Fruit fly (Drosophila melanogaster) S2 (cell line): ENCODE measurements around the gene CG12499.

Experiments used
- CG8478 ChIP-seq: fragments of >200 bp; optimal IDR thresholded peaks from 2 replicates; lab custom pipeline; 2018
- CTCF ChIP-seq, 2 experiments: fragments of >200 bp; optimal IDR thresholded peaks; 2 replicates each; lab custom pipeline; 2018

The CG12499 gene

DNA sequence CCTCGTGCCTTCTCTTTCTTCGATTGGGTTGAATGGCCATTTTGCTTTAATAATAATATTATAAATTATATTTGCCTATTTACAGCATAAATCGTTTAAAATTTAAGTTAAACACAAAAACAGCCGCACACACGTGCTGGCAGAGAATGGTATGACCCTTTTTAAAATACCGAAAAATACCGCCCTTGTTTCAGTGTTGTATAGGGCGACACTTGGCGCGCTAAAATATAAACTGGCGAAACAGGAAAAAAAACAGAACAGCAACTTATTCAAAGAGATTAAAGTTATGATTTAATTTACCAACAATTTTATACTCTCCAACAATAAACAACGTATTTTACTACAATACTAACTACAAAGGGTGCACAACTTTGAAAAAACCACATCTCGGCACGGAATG is at the start of gene CG12499:
CG12499 (minus strand) TSS at position 95 of the 400 bp plus-strand sequence.
- TF ChIP-seq CG8478 (lab: Kevin White, UChicago) (no peak), CTCF (optimal IDR thresholded peaks at IDR 0.05; lab: Kevin White, UChicago) (no peak)

DNA sequence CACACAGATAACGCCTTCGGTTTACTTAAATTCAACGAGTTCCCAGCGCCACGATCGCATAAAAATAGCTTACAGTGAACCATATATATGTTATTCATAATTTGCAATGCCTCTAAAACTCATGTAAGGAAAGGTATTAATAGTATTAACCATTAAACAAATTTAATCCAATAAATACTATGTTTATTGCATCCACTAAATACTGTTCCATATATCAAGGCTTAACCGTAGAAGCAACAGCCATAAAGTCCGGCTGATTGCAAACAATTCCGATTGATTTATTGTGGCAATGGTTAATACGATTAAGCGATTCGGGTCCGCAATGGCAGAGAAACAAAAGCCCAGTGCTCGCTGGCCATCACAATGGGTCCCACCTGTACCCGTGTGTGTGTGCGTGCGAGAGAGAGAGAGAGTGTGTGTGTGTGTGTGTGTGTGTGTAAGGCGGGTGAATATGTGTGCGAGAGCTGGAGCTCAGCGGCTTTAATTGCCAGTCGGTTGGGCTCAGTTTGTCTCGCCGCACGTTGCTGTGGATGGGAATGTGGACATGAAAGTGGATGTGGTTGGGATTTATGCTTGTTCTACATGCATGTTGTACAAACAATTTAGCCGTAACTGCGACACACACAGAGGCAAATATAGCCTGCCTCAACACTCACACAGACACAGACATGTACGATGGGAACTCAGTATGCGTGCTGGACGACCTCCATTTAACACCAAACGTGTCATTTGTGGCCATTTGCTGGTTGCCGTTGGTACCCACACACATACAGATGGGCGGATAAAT is 48.3 kb upstream of the CG12499 start:
- TF ChIP-seq CTCF (optimal IDR thresholded peaks at IDR 0.05; lab: Kevin White, UChicago) (no peak), CG8478 (lab: Kevin White, UChicago) (no peak)

DNA sequence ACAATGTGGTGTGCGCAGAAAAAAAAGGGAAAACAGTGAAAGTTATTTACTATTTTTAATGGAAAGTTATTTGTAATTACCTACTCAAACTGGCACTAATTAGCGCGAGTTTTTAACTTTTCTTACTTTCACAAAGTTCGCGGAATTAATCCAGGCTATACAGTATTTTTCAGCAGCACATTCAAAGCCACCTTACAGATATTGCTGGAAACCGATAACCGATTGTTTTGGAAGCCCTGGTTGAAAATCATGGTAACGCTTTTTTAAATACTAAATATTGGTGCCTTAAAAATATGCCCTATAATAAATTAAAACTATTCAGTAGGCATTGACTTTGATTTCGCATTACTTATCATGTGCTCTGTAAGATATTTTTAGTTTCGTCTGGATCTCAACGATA is 46.4 kb upstream of the CG12499 start, which contains the start of gene tHMG2:
tHMG2 (plus strand) TSS at position 187 of the 400 bp plus-strand sequence.
- no peak for TF ChIP-seq CG8478 (lab: Kevin White, UChicago)
- no peak for TF ChIP-seq CTCF (optimal IDR thresholded peaks at IDR 0.05; lab: Kevin White, UChicago)

DNA sequence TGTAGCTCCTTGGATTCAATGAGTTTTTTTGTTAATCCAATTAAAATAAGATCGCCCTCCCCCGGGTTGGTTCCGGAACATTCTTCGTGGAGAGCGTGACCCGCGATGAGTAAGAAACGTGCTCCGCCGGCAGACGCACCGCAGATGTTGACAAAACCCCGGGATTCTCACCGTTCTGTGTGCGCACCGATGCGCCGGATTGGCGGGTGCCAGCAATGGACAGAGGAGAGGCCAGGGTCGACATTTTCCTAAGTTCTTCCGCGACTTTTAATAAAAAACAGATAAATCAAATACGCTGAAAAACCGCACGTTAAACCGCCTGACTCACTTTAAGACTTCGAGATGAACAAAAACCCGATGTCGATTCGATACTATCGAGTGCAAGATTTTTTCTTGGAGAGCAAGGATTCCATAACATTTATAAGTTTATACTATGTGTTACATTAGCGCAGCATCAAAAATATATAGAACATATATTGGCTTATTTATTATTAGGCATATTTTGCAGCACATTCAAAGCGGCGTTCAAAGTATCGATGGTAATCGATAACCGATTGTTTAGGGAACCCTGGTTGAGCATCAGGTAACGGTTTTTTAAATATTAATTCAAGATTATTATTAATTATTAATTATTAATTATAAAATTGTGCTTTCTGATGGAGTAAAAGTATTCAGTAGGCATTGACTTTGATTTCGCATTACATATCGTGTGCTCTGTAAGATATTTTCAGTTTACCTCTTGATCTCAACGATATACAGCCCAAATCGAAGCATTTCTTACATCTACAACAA is 44.9 kb upstream of the CG12499 start, which contains the start of the genes CCT1 and tHMG1:
CCT1 (minus strand) TSS at position 352 of the 792 bp plus-strand sequence.
tHMG1 (plus strand) TSS at position 742 of the 792 bp plus-strand sequence.
- no peak for TF ChIP-seq CG8478 (lab: Kevin White, UChicago)
- no peak for TF ChIP-seq CTCF (optimal IDR thresholded peaks at IDR 0.05; lab: Kevin White, UChicago)

DNA sequence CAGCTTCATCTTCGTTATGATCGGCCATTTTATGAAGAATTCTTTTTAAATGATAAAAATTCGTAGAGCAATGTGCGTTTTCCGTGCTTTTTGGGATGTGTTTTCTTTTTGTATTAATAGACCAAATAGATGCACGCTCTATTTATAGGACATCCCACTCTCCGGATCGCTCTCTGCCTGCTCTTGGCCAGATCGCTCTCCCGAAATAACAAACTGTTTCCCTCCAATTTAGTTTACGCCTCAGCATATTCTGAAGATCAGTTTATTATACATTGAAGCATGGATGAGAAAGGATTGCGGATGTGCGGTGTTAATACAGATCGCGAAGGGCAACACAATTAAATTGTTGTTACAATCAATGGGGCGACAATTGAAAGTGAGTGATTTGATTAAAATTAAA is 42.5 kb upstream of the CG12499 start, which contains the start of gene CG5376:
CG5376 (minus strand) TSS at position 101 of the 400 bp plus-strand sequence.
- no peak for TF ChIP-seq CTCF (optimal IDR thresholded peaks at IDR 0.05; lab: Kevin White, UChicago)
- no peak for TF ChIP-seq CG8478 (lab: Kevin White, UChicago)

DNA sequence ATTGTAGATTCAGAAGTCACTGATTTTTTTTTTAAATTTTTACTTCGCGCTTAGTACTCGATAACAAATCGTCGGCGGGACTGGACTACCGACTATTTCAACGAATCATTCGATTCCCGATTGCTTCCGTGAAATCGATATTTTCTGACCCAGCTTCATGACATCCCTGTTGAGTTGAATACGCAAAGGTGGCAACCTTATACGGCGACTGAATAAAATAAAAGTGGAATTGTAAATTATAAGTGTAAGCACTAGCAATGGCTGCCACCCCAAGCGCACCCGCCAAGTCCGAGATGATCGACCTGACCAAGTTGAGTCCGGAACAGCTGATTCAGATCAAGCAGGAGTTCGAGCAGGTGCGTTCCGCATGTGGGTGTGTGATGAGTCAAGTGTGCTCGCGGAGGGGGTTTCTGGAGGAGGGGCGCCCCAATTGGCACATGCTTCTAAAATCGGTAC is 40.7 kb upstream of the CG12499 start, which contains the start of gene Pfdn5:
Pfdn5 (plus strand) TSS at position 3 of the 456 bp plus-strand sequence.
- TF ChIP-seq CG8478 (lab: Kevin White, UChicago), result no peak
- peak in 1 of 2 experiments; percentile 41 for TF ChIP-seq CTCF (optimal IDR thresholded peaks at IDR 0.05; lab: Kevin White, UChicago)

DNA sequence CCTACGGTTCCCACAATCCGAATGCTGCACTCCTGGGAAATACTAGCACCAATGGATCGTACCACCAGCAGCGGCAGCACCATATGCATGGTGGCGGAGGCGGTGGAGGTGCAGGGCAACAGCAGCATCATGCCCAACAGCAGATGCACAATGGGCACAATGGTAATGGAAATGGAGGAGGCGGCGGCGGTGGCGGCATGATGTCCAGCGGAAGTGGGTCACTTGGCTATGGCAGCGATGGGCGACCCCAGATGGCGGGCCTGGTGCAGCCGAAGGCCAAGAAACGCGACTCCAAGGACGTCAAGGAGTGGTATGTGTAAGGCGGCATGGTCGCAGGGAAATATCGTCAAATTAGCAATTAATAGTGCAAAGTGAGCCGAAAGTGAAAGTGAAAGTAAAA is 37.1 kb upstream of the CG12499 start:
- TF ChIP-seq CTCF (optimal IDR thresholded peaks at IDR 0.05; lab: Kevin White, UChicago) (no peak), CG8478 (lab: Kevin White, UChicago) (no peak)

DNA sequence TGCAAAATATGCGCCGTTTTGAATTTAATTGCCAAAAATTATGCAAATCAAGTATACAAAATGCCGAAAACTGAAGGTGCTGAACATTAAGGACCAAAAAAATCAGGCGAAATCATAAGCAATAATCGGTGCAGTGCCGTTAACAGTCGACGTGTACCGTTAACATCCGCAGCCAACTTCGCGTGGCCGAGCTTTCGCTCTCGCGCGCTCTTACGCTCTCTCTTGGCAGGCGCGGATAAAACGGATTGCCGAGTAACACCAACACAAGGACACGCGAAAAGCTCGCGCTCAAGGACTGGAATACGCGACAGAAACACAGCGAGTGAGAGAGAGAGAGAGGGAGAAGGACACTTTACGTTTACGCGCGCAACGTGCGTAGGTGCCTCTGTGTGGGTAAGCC is 23.7 kb upstream of the CG12499 start:
- TF ChIP-seq CTCF (optimal IDR thresholded peaks at IDR 0.05; lab: Kevin White, UChicago) (no peak), CG8478 (lab: Kevin White, UChicago) (no peak)

DNA sequence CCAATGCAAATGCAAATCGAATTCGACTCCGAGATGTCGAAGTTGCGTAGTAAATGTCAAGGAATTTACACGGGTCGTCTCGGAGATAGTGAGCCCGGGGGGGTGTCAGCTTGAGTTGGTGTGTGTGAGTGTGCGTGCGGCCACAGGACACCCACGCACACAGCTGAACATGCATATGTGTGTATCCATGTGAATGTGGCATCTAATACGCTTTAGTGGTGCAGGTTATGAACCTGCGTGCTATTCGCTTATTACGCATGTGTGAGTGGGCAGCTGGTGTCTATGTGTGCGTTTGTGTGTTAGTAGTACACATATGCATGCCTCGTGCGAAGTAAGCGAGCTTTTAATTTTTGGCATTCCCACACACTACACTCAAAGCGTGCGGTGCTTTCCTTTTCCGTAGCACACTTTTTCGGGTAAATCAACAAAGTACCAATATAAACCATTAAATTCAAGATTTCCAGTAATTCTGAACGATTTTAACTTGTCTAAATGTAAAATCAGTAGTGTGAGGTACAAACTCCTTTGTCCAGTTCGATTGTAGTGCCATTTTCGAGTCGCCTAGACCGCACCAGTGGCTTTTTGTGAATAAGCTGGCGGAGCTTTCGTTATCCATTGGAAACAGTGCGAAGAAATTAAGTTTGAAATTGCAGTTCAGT is 22.6 kb upstream of the CG12499 start:
- TF ChIP-seq CTCF (optimal IDR thresholded peaks at IDR 0.05; lab: Kevin White, UChicago) (no peak), CG8478 (lab: Kevin White, UChicago) (no peak)

DNA sequence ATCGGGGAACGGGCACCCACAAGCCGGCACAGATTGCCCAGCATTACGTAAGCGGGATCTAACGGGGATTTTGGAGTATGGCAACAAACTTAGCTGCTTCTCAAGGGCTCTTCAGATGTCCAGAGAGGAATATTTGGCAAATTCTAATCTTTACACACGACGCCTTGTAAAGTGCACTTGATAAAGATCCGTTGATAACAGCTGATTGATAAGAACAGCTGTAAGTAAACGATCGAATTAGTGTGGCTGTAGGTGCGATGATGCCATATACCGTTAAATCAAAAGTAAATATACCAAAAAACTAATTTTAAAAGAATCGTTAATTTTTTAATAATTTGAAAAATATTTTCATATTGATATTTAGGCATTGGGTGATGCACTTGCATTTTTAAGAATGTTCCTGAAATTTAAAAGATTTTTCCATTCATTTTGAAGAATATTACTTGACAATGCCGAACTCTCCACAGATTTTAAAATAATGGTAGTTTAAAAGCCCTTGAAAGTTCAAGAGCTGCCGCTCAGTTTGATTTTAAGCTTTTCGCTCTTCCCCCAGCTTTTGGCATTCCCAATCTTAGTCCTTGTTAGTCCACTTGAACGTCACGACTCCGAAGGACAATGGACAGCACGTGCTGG is 21.7 kb upstream of the CG12499 start, which contains the start of the genes CG5377 and Nrx-1:
CG5377 (minus strand) TSS at position 219 of the 633 bp plus-strand sequence.
Nrx-1 (plus strand) TSS at position 574 of the 633 bp plus-strand sequence.
- TF ChIP-seq CG8478 (lab: Kevin White, UChicago), result no peak
- TF ChIP-seq CTCF (optimal IDR thresholded peaks at IDR 0.05; lab: Kevin White, UChicago), result no peak

DNA sequence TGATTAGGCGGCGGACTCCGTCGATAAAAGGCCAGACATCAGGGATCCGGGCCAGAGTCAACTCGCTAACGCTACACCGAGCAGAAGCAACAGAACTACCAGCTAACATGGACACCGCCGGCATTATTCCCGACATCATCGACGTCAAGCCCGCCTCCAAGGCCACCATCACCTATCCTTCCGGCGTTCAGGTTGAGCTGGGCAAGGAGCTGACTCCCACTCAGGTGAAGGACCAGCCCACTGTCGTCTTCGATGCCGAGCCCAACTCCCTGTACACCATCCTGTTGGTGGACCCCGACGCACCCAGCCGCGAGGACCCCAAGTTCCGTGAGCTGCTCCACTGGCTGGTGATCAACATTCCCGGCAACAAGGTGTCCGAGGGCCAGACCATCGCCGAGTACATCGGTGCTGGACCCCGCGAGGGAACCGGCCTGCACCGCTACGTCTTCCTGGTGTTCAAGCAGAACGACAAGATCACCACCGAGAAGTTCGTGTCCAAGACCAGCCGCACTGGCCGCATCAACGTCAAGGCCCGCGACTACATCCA is 19.7 kb upstream of the CG12499 start, which contains the start of gene Pebp1:
Pebp1 (plus strand) TSS at position 51 of the 547 bp plus-strand sequence.
- no peak for TF ChIP-seq CTCF (optimal IDR thresholded peaks at IDR 0.05; lab: Kevin White, UChicago)
- TF ChIP-seq CG8478 (lab: Kevin White, UChicago), result no peak

DNA sequence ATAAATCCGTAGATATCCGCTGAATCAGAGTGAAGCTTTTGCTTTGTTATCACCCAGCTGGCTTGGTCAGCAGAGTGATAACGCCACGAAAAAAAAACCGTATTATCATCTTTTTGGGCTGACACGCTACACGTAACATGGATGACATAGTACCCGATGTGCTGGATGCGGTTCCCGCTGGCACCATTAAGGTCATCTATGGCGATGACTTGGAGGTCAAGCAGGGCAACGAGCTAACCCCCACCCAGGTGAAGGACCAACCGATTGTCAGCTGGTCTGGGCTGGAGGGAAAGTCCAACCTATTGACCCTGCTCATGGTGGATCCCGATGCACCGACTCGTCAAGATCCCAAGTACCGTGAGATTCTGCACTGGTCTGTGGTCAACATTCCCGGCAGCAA is 18.8 kb upstream of the CG12499 start:
- no peak for TF ChIP-seq CG8478 (lab: Kevin White, UChicago)
- TF ChIP-seq CTCF (optimal IDR thresholded peaks at IDR 0.05; lab: Kevin White, UChicago), result no peak

DNA sequence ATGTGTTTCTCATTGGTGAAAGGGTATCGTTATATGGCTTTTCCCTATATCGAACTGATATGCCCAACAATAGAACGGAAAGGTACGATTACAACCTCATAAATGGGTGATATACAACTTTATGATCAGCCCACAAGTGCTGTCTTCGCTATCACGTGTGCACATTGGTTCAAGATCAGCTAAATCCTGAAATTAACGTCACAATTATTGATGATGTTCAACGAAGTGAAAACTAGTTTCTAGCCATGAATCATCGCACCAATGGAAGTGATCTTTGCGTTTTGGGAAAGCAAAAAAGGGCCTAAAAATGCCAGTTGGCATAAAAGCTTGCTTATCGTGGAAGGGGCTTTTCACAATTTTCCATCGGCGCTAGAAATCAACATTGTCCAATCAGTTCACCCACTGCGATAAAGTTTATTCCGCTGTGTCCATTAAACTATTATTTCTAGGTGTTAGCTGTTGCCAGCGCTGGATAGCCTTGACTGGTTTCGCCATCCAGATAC is 18.3 kb upstream of the CG12499 start, which contains the start of gene CG7054:
CG7054 (plus strand) TSS at position 375 of the 503 bp plus-strand sequence.
- TF ChIP-seq CTCF (optimal IDR thresholded peaks at IDR 0.05; lab: Kevin White, UChicago), result no peak
- no peak for TF ChIP-seq CG8478 (lab: Kevin White, UChicago)
